Fruit fly (Drosophila melanogaster) Kc167 (cell line): Measurements from ENCODE around the gene dachs.

Experiments
- Sin3A ChIP-seq: fragments of >200 bp; optimal IDR thresholded peaks from 2 replicates; lab custom pipeline; 2018; ENCODE audit warnings: missing external identifiers
- h ChIP-seq: fragments of >200 bp; optimal IDR thresholded peaks from 3 replicates; lab custom pipeline; 2018; ENCODE audit warnings: missing external identifiers
- insv ChIP-seq: fragments of >200 bp; optimal IDR thresholded peaks from 3 replicates; lab custom pipeline; 2018; ENCODE audit warnings: missing external identifiers
- psq ChIP-seq: fragments of >200 bp; optimal IDR thresholded peaks from 2 replicates; lab custom pipeline; 2017; ENCODE audit warnings: missing external identifiers
- ttk ChIP-seq: sonication (Bioruptor generic); optimal IDR thresholded peaks from 2 replicates; lab custom pipeline; 2017; ENCODE audit warnings: missing external identifiers

DNA sequence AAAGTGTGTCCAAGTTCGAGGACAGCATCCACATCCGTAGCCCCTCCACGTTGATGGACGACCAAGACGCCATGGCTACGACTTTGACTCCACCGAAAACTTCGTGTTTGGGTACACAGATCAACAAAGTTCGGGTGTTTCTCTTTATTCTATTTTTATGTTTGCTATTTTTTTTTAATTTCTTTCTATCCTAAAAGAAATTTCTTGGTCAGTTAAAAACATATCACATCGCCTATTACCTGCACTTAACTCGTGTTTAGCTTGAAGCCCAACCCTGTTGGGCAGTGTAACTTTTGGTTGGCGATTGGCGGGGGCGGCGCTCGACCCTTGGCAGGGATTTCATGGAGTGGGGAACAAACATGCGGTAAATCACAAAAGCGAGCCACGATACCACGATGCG is 6.8 kb downstream of the dachs start:
- TF ChIP-seq Sin3A (lab: Kevin White, UChicago), result no peak
- TF ChIP-seq psq (lab: Kevin White, UChicago), result no peak
- no peak for TF ChIP-seq h
- no peak for TF ChIP-seq ttk
- TF ChIP-seq insv (lab: Kevin White, UChicago), result no peak
